Worm (Caenorhabditis elegans): ENCODE results near the gene F35B12.9.

DNA sequence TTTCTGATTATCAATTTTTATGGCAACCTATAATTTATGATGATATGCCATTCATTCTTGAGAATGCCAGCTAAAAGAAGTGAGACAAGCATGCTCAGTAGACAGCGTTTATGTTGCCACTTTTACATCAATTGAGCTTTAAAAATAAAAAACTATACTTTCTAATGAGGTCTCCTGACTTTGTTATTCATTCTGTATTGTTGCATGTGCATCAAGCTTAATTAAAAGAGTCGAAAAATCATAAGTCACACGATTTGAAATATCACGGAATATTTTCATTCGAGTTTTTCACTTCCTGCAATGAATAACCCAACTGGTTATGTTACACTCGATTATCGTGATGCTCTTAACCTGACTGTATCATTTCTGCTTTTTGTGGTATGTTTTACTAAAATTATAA, 38.3 kb upstream of the F35B12.9 start, which contains the start of gene srx-86:
- TF ChIP-seq flt-1 (GFP tag; IDR thresholded peaks at IDR 0.05), result no peak
- TF ChIP-seq klf-2 (GFP tag; conservative IDR thresholded peaks at IDR 0.05), result no peak
- no peak for TF ChIP-seq T22C8.4 (GFP tag; IDR thresholded peaks at IDR 0.05)
- TF ChIP-seq ref-1 (GFP tag; conservative IDR thresholded peaks at IDR 0.05), result no peak
- no peak for TF ChIP-seq ztf-29 (GFP tag; IDR thresholded peaks at IDR 0.05)
- no peak for TF ChIP-seq tab-1 (GFP tag; IDR thresholded peaks at IDR 0.05)
- TF ChIP-seq cog-1 (tag; optimal IDR thresholded peaks at IDR 0.05), result no peak
